Worm (Caenorhabditis elegans): ENCODE data around the gene Y116A8C.9.

The Y116A8C.9 gene

ce11 chrIV:16925363-16925863, 21.2 kb downstream of the Y116A8C.9 start:
- TF ChIP-seq grh-1 (GFP tag; IDR thresholded peaks at IDR 0.05), result no peak
- no peak for TF ChIP-seq ztf-11 (tag; optimal IDR thresholded peaks at IDR 0.05)
- no peak for TF ChIP-seq pax-3 (tag; optimal IDR thresholded peaks at IDR 0.05)
- TF ChIP-seq lin-13 (GFP tag; optimal IDR thresholded peaks at IDR 0.05), result no peak
- no peak for TF ChIP-seq zag-1 (tag; optimal IDR thresholded peaks at IDR 0.05)
- TF ChIP-seq unc-86 (tag; optimal IDR thresholded peaks at IDR 0.05), result no peak
- TF ChIP-seq lin-39 (tag; optimal IDR thresholded peaks at IDR 0.05), result no peak
- TF ChIP-seq aha-1 (tag; optimal IDR thresholded peaks at IDR 0.05), result no peak

DNA sequence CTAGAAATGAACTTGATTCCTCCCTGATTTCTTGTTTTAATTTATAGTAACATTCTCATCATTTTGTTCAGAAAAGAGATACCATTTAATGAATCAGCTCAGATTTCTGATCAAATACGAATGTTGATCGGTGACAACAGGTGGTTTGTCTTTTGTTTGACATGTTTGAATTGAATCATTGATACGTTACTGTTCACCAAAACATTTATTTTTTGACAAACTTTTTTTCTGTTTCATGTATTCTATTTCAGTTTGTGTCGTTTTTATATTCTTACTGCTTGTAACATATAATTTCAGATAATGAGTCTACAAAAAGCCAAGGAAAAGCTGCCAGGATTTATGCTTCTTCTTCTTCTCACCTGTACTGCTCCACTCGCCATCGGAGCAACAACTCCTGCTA, 22.5 kb downstream of the Y116A8C.9 start, which contains the start of gene nep-24:
nep-24 (plus strand) TSS at position 301 of the 400 bp plus-strand sequence.
- TF ChIP-seq nhr-12 (tag; optimal IDR thresholded peaks at IDR 0.05), result no peak
- TF ChIP-seq ztf-4 (tag; optimal IDR thresholded peaks at IDR 0.05), result no peak
- TF ChIP-seq ama-1 (optimal IDR thresholded peaks at IDR 0.05), result no peak
- no peak for TF ChIP-seq nhr-20 (tag; optimal IDR thresholded peaks at IDR 0.05)
- TF ChIP-seq egl-27 (tag; optimal IDR thresholded peaks at IDR 0.05), result no peak
- no peak for TF ChIP-seq Y116A8C.19 (tag; optimal IDR thresholded peaks at IDR 0.05; ENCODE audit: borderline replicate concordance)
- TF ChIP-seq dpl-1 (GFP tag; optimal IDR thresholded peaks at IDR 0.05), result no peak

DNA sequence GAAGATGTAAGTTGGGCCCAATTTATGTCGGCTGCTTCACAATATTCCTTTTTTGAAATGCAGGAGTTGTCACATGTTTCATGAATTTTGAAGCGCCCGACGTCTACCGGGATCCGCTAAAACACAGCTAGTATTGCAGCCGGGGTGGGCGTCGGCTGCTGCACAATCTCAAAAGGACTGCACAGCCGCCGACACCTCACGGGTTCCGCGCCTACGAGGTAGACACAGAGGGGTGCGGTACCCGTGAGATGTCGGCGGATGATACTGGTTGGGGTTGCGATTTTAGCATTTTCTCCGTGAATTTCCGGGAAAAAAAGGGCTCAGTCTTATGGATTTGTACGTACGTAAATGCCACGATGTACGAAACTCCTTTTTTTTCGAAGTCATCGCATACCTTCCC, 24.6 kb downstream of the Y116A8C.9 start:
- no peak for TF ChIP-seq ceh-63 (GFP tag; optimal IDR thresholded peaks at IDR 0.05)
- TF ChIP-seq dpl-1 (GFP tag; optimal IDR thresholded peaks at IDR 0.05), result no peak
- TF ChIP-seq unc-98 (GFP tag; IDR thresholded peaks at IDR 0.05), result no peak
- no peak for TF ChIP-seq zip-4 (GFP tag; optimal IDR thresholded peaks at IDR 0.05)
- TF ChIP-seq zag-1 (tag; optimal IDR thresholded peaks at IDR 0.05), result no peak
- no peak for TF ChIP-seq ztf-4 (tag; optimal IDR thresholded peaks at IDR 0.05)
- TF ChIP-seq ceh-90 (tag; optimal IDR thresholded peaks at IDR 0.05), result no peak
- no peak for TF ChIP-seq ztf-11 (tag; optimal IDR thresholded peaks at IDR 0.05)
- TF ChIP-seq pag-3 (tag; optimal IDR thresholded peaks at IDR 0.05; ENCODE audit: borderline replicate concordance, insufficient read depth), result no peak
- no peak for TF ChIP-seq snpc-4 (tag; optimal IDR thresholded peaks at IDR 0.05)
- TF ChIP-seq lir-3 (tag; optimal IDR thresholded peaks at IDR 0.05; ENCODE audit: poor library complexity), result no peak
- TF ChIP-seq fkh-10 (GFP tag; optimal IDR thresholded peaks at IDR 0.05), result no peak
- no peak for TF ChIP-seq jun-1 (tag; optimal IDR thresholded peaks at IDR 0.05)
- no peak for TF ChIP-seq lin-15B (tag; optimal IDR thresholded peaks at IDR 0.05)
- TF ChIP-seq fkh-4 (tag; optimal IDR thresholded peaks at IDR 0.05; ENCODE audit: borderline replicate concordance), result no peak
- no peak for TF ChIP-seq unc-62 (GFP tag; optimal IDR thresholded peaks at IDR 0.05)

DNA sequence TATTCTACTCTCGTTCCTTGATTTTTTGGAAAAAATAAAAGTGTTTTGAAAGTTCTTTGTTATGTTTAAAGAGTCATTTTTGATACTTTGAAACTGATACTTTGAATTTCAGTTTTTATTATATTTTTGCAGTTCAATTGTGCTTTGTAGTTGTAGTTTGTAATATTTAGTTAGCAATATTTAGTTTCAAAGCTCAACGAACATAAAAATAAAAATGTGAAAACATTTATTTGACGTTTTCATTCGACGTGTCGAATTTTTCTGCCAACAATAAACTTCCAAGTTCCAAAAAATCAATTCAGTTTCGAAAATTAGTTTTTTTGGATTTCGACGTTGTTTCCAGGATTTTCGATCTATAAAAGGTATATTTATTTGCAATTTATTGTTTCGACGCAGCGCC, 26.6 kb downstream of the Y116A8C.9 start, which contains the start of gene nep-23:
nep-23 (plus strand) TSS at position 301 of the 400 bp plus-strand sequence.
- no peak for TF ChIP-seq zip-4 (GFP tag; optimal IDR thresholded peaks at IDR 0.05)
- no peak for TF ChIP-seq fkh-10 (GFP tag; optimal IDR thresholded peaks at IDR 0.05)
- TF ChIP-seq ztf-11 (tag; optimal IDR thresholded peaks at IDR 0.05), result no peak
- TF ChIP-seq pqm-1 (tag; optimal IDR thresholded peaks at IDR 0.05), result no peak
- no peak for TF ChIP-seq F16B12.6 (tag; optimal IDR thresholded peaks at IDR 0.05)
- TF ChIP-seq lin-14 (GFP tag; optimal IDR thresholded peaks at IDR 0.05), result no peak
- no peak for TF ChIP-seq lin-39 (tag; optimal IDR thresholded peaks at IDR 0.05)
- TF ChIP-seq dsc-1 (tag; optimal IDR thresholded peaks at IDR 0.05), result no peak
- TF ChIP-seq elt-2 (tag; optimal IDR thresholded peaks at IDR 0.05), result no peak
- no peak for TF ChIP-seq nhr-20 (tag; optimal IDR thresholded peaks at IDR 0.05)
- no peak for TF ChIP-seq nhr-47 (tag; optimal IDR thresholded peaks at IDR 0.05)
- TF ChIP-seq unc-62 (GFP tag; optimal IDR thresholded peaks at IDR 0.05), result no peak
- TF ChIP-seq nhr-11 (tag; optimal IDR thresholded peaks at IDR 0.05), result no peak
- TF ChIP-seq nhr-90 (tag; optimal IDR thresholded peaks at IDR 0.05; ENCODE audit: poor library complexity), result no peak
- no peak for TF ChIP-seq C16A3.4 (tag; optimal IDR thresholded peaks at IDR 0.05)
- no peak for TF ChIP-seq mep-1 (tag; optimal IDR thresholded peaks at IDR 0.05)
